Fruit fly (Drosophila melanogaster) Kc167 (cell line): ENCODE results near the gene CG13895.

Experiments used
- Myc ChIP-seq: fragments of >200 bp; optimal IDR thresholded peaks from 2 replicates; lab custom pipeline; 2017; ENCODE audit warnings: missing external identifiers
- Sin3A ChIP-seq: fragments of >200 bp; optimal IDR thresholded peaks from 2 replicates; lab custom pipeline; 2018; ENCODE audit warnings: missing external identifiers
- h ChIP-seq: fragments of >200 bp; optimal IDR thresholded peaks from 3 replicates; lab custom pipeline; 2018; ENCODE audit warnings: missing external identifiers
- insv ChIP-seq: fragments of >200 bp; optimal IDR thresholded peaks from 3 replicates; lab custom pipeline; 2018; ENCODE audit warnings: missing external identifiers
- psq ChIP-seq: fragments of >200 bp; optimal IDR thresholded peaks from 2 replicates; lab custom pipeline; 2017; ENCODE audit warnings: missing external identifiers
- ttk ChIP-seq: sonication (Bioruptor generic); optimal IDR thresholded peaks from 2 replicates; lab custom pipeline; 2017; ENCODE audit warnings: missing external identifiers

The CG13895 gene

DNA sequence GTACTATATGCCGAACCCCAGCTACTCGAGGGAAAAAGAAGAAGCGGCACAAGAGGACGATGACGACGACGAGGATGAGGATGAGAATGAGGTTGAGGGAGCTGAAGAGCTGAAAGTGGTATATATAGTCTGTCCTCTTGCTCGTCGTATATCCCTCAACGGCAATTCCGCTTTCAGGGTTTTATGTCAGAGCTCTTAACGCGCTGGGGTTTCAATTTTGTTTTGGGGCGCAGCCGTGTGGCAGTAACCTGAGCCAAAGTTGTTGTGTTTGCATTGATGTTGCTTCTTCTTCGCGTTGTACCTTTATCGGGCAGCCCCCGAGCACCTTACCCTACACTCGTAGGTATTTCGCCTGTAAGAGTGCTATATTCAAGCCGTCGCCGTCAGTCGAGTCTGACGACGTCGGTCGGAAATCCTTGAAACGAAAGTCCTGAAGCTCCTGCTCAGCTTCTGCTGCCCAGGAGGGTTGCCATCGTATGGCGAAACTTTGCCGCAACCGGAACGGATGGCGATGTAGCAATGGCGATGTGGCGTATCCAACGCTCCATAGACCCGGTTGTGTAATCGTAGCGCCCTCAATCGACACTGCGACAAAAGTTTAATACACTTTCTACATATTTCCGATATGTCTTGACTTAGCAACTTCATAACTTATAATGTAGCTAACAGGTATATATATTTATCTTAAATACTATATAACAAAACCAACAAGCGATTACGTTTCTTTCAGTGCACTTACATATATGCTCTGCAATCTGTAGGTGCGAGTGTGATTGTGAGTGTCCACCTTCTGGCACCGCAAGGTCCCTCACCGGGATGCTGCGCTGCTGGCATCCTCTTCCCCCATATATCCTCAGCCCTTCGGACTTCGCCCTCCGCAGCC is 3.1 kb downstream of the CG13895 start:
- TF ChIP-seq ttk (lab: Kevin White, UChicago) = no peak
- TF ChIP-seq Sin3A = no peak
- no peak for TF ChIP-seq Myc (lab: Kevin White, UChicago)
- no peak for TF ChIP-seq insv
- TF ChIP-seq psq (lab: Kevin White, UChicago) = no peak
- no peak for TF ChIP-seq h (lab: Kevin White, UChicago)

DNA sequence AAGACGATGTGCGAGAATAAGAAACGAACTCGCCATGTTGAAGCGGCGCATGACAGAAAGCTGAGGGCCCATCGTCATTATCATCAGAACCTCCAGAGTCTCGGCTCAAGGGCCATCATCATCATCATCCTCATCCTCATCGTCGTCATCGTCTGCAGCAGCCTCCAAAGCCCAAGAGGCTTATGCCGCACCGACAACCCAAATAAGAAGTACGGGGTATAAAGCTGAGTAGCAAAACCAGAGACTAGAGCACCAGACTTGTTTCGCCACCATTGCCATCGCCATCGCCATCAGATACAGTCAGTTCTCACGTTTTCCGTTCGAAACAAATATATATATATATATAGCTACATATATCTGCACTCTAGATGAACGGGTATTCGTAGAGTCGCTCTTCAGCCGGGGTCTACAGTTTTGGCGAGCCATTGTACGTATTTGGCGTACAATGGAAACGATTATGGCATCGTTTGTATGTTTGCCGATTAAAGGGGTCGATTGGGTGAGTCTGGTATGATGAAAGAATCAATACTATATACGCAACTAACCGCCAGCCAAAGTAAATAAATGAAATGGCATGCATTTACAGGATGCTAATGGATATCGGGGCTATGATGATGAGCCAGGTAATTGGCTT is 4.7 kb downstream of the CG13895 start:
- no peak for TF ChIP-seq h (lab: Kevin White, UChicago)
- no peak for TF ChIP-seq Sin3A
- no peak for TF ChIP-seq Myc (lab: Kevin White, UChicago)
- no peak for TF ChIP-seq ttk (lab: Kevin White, UChicago)
- no peak for TF ChIP-seq insv
- no peak for TF ChIP-seq psq (lab: Kevin White, UChicago)

DNA sequence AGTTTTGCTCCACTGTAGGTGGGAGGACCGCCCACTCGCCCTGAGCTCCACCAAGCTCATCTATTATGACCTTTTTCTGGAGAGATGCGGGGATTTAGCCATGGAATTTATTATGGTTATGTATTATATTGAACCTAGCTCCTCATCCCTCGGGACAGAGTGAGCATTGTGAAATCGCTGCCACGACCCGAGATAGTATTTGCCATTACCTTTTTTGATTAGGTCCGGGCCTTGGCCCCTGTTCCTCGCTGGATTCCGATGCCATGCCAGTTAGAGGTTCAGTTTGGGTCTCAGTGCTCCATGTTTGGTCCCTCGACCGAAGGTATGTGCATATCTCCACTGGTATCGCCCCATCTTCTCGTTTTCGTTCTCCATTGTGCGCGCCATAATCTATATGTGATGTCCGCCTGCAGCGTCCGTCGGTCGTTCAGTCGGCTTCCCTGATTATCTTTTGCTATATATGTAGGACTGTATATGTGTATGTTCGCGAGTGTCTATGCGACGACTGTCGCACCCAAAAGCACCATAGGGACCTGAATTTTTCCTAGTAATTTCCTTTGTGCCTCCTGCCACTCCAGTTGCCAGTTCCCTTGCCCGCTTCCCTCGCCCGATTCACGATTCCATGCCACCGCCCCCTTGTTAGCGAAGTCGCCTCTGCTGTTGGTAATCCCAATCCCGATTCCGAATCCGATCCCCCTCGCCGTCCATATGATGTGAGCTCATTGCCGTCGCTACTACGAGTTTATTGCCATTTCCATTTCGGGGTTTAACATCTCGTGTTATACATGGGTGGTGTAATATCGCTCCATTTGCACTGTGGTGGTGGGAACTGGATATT is 6.0 kb downstream of the CG13895 start:
- TF ChIP-seq Myc (lab: Kevin White, UChicago) (no peak), psq (lab: Kevin White, UChicago) (no peak), insv (no peak), ttk (lab: Kevin White, UChicago) (no peak), Sin3A (no peak), h (lab: Kevin White, UChicago) (no peak)

DNA sequence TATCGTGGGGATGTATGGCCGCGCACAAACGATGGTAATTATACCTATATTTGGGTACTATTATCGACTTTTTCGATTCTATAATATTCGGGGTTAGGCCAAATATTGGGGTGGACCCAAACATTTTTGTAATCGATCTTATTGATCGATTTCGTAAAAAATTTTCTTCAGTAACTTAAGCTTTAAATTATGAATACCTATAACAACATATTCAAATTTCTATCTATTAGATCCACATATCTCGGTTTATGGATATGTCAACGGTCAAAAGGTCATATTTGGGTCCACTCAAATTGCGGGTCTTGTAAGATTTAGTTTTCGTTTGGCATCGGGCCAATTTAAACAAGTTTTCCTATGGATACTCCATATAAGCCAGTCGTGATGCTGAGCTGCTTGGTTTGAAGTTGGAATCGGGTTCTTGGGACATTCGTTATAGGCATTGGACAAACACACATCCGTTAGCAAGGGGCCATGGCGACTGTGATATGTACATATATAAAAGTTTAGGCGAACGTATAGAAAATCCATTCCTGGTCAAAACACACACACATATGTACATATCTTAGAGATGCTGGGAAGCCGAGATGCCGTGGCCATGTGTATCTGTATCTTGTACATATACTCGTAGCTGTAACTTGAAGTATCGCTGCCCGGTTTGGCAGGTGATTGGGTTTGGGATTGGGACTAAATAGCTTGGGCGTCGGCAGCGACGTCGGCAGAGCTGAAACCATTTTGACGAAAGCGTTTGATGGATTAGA is 7.7 kb downstream of the CG13895 start:
- no peak for TF ChIP-seq ttk (lab: Kevin White, UChicago)
- no peak for TF ChIP-seq Sin3A
- no peak for TF ChIP-seq Myc (lab: Kevin White, UChicago)
- no peak for TF ChIP-seq insv
- TF ChIP-seq psq (lab: Kevin White, UChicago) = no peak
- TF ChIP-seq h (lab: Kevin White, UChicago) = no peak

DNA sequence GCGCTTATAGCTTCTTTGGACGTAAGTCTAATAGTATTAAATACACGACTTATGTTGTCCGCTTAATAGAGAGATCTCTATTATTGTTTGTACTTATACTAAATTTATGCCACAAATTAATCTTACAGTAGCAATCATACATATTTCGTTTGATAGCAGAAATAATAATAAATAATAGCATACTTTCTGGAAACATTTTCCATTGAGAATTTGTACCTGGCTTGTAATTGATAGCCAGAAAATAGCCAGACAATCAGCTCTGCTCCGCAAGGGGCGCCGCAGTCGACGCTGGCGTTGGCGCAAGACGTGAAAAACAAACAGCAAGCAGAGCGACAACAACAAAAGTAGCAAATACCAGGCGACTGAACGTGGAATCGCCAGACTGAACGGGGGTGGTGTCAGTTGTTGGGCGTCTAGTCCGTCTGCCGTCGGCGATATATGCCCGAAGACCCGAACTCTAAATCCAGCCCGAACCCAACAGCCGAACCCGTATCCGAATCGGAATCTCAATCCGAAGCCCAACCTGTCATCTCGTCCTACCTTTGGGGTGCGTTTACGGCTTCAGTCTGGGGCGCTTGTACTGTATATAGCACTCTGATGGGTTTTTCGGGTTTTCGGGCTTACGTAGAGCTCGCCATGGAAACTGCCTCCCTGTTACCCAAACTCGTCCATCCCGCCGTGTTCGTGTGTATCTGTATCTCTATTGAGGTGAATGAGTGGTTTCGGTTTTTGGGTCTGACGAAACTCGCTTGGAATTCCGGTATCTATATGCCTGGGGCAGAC is 8.4 kb downstream of the CG13895 start:
- no peak for TF ChIP-seq insv
- no peak for TF ChIP-seq ttk (lab: Kevin White, UChicago)
- no peak for TF ChIP-seq h (lab: Kevin White, UChicago)
- TF ChIP-seq psq (lab: Kevin White, UChicago) = no peak
- TF ChIP-seq Sin3A = no peak

DNA sequence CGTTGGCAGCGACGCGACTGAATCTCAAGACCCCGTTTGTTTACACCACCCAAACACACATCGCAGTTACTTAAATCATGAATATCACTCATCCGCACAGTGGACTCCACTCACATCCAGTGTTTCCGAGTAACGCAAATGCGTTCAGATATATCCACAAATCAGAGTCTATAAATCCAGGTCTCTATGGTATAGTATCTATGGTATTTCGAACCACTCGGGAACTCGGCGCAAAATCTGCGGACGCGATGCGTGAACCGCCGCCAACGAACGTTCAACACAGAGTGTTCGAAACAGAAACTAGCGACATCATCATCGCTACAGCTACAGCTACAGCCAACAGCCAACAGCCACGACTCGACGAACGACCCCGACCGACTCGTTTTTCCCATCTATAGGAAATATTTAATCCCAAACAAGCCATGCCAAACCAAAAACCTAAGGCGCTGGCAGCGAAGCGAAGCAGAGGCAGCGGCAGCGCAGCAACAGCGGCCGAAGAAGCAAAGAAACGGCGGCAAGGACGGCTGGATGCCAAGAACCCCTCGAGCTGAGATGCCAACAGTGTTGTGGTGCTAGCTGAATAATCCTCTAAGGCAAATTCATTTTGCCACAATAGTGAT is 9.1 kb downstream of the CG13895 start, which contains the start of gene CG13894:
Gene CG13894 (minus strand): TSS at position 397 of the 620 bp plus-strand sequence.
- TF ChIP-seq psq (lab: Kevin White, UChicago) (no peak), h (lab: Kevin White, UChicago) (no peak), ttk (lab: Kevin White, UChicago) (no peak), Sin3A (no peak), Myc (lab: Kevin White, UChicago) (no peak), insv (no peak)

DNA sequence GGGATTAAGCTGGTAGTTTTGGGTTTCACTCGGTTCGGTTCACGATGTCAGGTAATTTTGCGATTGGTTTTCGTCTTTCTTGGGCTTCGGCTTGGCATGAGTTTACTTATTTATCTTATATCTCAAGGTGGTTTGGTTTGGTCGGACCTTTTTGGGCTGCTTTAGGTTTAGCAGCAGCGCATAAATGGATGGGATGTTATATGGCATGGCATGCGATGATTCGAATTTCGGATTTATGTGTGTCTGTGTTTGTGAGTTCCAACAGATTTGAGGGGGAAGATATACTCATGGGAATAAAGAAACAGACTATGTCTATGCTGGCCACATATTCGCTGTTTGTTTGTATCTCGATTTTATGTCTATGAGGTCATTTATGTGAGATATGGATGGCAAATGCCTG is 10.3 kb downstream of the CG13895 start:
- no peak for TF ChIP-seq ttk (lab: Kevin White, UChicago)
- TF ChIP-seq Sin3A = no peak
- TF ChIP-seq psq (lab: Kevin White, UChicago) = no peak
- TF ChIP-seq h (lab: Kevin White, UChicago) = no peak

DNA sequence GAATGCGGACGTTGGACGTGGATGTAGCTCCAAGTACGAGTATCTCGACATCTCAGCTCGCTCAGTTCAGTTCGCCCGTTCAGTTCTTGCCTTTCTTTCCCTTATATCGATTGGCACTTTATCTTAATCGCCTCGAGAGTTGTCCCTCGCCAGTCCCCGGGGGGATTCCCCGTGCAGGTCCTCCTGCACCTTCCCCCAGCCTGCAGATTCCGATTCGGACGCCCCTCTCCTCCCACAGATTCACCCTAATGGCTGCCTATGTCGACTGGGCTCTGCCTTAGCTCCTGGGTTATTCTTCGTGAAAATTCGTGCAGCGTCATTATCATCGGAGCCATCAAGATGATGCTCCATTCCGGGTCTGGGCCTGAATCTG is 11.0 kb downstream of the CG13895 start:
- no peak for TF ChIP-seq psq (lab: Kevin White, UChicago)
- no peak for TF ChIP-seq insv
- TF ChIP-seq ttk (lab: Kevin White, UChicago) = no peak
- no peak for TF ChIP-seq h (lab: Kevin White, UChicago)
- TF ChIP-seq Sin3A = no peak

DNA sequence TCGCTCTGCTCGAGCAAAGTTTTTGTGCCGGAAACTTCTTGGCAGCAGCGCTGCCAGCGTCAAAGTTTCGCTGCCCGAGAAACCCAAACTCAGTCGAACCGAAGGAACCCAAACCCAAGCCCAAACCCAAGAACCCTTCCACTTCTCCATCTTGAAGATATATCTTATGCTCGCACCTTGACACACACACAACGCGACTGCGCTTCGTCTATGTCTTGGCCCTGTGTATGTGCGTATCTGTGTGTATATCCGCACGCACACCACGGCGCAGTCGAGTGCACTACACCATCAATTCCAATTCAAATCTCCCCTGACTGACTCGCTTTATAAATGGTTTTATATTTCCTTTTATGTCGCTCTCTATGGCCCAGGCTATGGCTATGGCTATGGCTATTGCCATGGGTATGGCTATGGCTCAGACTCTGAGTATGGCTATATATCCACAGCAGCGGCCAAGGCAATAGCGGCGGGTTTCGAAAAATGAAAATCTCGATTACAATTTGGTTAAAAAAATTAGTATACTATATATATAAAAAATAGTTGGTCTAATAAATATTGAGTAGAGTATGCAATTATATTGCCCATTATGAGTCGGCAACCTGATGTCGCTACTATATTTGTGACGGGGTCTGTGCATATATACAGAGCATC is 11.5 kb downstream of the CG13895 start:
- TF ChIP-seq ttk (lab: Kevin White, UChicago) = no peak
- TF ChIP-seq insv = no peak
- TF ChIP-seq psq (lab: Kevin White, UChicago) = no peak
- TF ChIP-seq Sin3A = no peak
- no peak for TF ChIP-seq Myc (lab: Kevin White, UChicago)
- no peak for TF ChIP-seq h (lab: Kevin White, UChicago)

DNA sequence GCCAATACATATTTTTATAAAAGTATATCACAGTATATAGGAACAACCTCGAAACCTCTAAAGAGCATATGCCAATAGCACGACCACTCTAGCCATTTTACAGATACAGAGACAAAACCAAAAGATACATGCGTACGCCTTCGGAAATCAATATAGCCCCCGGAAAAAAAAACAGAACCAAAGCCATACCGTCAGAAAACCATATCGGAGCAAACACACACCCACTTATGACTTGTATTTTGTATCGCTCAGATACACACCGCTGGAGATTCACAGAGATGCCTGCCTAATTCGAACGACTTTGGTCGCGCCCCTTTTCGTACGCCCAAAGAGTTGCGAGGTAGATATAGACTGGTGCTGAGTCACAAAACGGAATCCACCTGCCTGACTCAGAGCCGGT is 12.5 kb downstream of the CG13895 start:
- TF ChIP-seq h (lab: Kevin White, UChicago) = no peak
- no peak for TF ChIP-seq insv
- no peak for TF ChIP-seq Sin3A
- no peak for TF ChIP-seq ttk (lab: Kevin White, UChicago)
- TF ChIP-seq Myc (lab: Kevin White, UChicago) = no peak
- TF ChIP-seq psq (lab: Kevin White, UChicago) = no peak
